3 fruit fly cellular contexts compared by ENCODE assay signal in the genomic region with DNA sequence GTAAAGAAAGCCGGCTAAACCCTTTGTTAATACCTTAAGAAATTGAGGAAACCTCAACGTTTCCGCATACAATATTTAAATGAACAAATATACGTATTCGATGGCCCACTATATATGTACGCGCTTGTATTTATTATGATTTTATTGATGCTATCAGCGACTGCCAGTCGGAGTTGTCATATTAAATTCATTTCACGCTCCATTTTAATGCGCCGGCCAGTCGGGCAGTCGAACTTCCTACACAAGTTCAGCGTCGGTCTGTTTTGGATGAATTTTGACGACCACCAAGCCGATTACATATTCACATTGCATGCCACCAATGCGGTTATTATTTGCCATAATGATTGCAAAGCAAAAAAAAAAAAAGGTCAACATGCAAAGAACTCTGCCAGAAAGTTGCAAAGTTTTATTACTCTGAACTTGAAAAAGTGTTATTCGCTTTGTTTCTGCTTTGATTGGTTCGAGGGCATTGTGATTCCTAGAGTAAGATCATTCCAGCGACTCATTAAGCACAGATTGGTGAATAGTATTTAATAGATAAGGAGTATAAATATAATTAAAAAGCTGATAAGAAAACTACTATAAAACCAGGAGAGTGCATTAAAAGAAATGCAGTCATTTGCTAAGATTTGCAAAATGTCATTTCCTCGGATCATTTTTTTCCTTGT.
TF ChIP-seq lines count a peak whose summit lies in the region.

Gene CG31606, plus strand, starts transcription at position 618 of the 668 bp plus-strand sequence.

- TF ChIP-seq CTCF in whole organism, embryonic (GFP tag; optimal IDR thresholded peaks at IDR 0.05; lab: Kevin White, UChicago): no peak

TF ChIP-seq in whole organism, embryonic, 481 proteins besides CTCF, POLR2A, EP300 and RAD21 (continues in another document):
- TF ChIP-seq B-H1 (GFP tag; IDR thresholded peaks at IDR 0.05; lab: Robert Waterston, UW) (no peak), Asciz (GFP tag; optimal IDR thresholded peaks at IDR 0.05; lab: Kevin White, UChicago) (no peak), bsh (GFP tag; optimal IDR thresholded peaks at IDR 0.05; lab: Kevin White, UChicago) (no peak), ac (GFP tag; optimal IDR thresholded peaks at IDR 0.05; lab: Kevin White, UChicago) (no peak), vvl (GFP tag; IDR thresholded peaks at IDR 0.05; lab: Robert Waterston, UW) (peak; percentile 58; the same call in 1 of the 2 replicates), Oaz (GFP tag; IDR thresholded peaks at IDR 0.05; lab: Robert Waterston, UW) (no peak), CG18619 (GFP tag; optimal IDR thresholded peaks at IDR 0.05; lab: Kevin White, UChicago) (no peak), CG2678 (tag; optimal IDR thresholded peaks at IDR 0.05; lab: Kevin White, UChicago) (no peak), phol (tag; optimal IDR thresholded peaks at IDR 0.05; lab: Kevin White, UChicago) (no peak), odd (GFP tag; optimal IDR thresholded peaks at IDR 0.05; lab: Kevin White, UChicago) (no peak), E2f1 (GFP tag; IDR thresholded peaks at IDR 0.05; lab: Robert Waterston, UW) (no peak), slbo (GFP tag; IDR thresholded peaks at IDR 0.05; lab: Robert Waterston, UW) (no peak), TFAM (GFP tag; optimal IDR thresholded peaks at IDR 0.05; lab: Kevin White, UChicago) (no peak), ind (GFP tag; optimal IDR thresholded peaks at IDR 0.05; lab: Kevin White, UChicago) (no peak), Abd-B (GFP tag; optimal IDR thresholded peaks at IDR 0.05; lab: Kevin White, UChicago) (no peak), Trl (optimal IDR thresholded peaks at IDR 0.05; lab: Kevin White, UChicago) (no peak), Trl (GFP tag; optimal IDR thresholded peaks at IDR 0.05; lab: Kevin White, UChicago) (no peak), corto (GFP tag; optimal IDR thresholded peaks at IDR 0.05; lab: Kevin White, UChicago) (no peak), H2.0 (GFP tag; IDR thresholded peaks at IDR 0.05; lab: Robert Waterston, UW) (no peak), Ets65A (GFP tag; lab: Kevin White, UChicago) (peak; percentile 24), bigmax (GFP tag; optimal IDR thresholded peaks at IDR 0.05; lab: Kevin White, UChicago) (no peak), Six4 (GFP tag; optimal IDR thresholded peaks at IDR 0.05; lab: Kevin White, UChicago) (no peak), Eip74EF (GFP tag; optimal IDR thresholded peaks at IDR 0.05; lab: Kevin White, UChicago) (peak in 1 of 2 experiments; percentile 75), chinmo (GFP tag; IDR thresholded peaks at IDR 0.05; lab: Robert Waterston, UW; ENCODE audit: partially characterized antibody) (0 out of 4 replicates have a peak, but pooled peaks have one; percentile 32), CG1792 (GFP tag; optimal IDR thresholded peaks at IDR 0.05; lab: Kevin White, UChicago) (no peak), CG7357 (GFP tag; IDR thresholded peaks at IDR 0.05; lab: Robert Waterston, UW) (no peak), CG12219 (GFP tag; optimal IDR thresholded peaks at IDR 0.05; lab: Kevin White, UChicago) (no peak), dysf (GFP tag; IDR thresholded peaks at IDR 0.05; lab: Robert Waterston, UW) (no peak)

TF ChIP-seq in whole organism, prepupa, 60 proteins besides CTCF, POLR2A, EP300 and RAD21:
- TF ChIP-seq salr (GFP tag; optimal IDR thresholded peaks at IDR 0.05; lab: Kevin White, UChicago) (no peak), net (GFP tag; optimal IDR thresholded peaks at IDR 0.05; lab: Kevin White, UChicago) (no peak), CG11294 (GFP tag; IDR thresholded peaks at IDR 0.05; lab: Robert Waterston, UW) (no peak), OdsH (GFP tag; optimal IDR thresholded peaks at IDR 0.05; lab: Kevin White, UChicago) (no peak), dac (GFP tag; optimal IDR thresholded peaks at IDR 0.05; lab: Kevin White, UChicago) (no peak), CG7368 (GFP tag; optimal IDR thresholded peaks at IDR 0.05; lab: Kevin White, UChicago) (no peak), Hr4 (GFP tag; optimal IDR thresholded peaks at IDR 0.05; lab: Kevin White, UChicago) (peak; percentile 32), acj6 (GFP tag; optimal IDR thresholded peaks at IDR 0.05; lab: Kevin White, UChicago) (no peak), Sox14 (GFP tag; optimal IDR thresholded peaks at IDR 0.05; lab: Kevin White, UChicago) (peak; percentile 6), Hr38 (GFP tag; optimal IDR thresholded peaks at IDR 0.05; lab: Kevin White, UChicago) (no peak), achi (GFP tag; optimal IDR thresholded peaks at IDR 0.05; lab: Kevin White, UChicago) (no peak), svp (GFP tag; lab: Kevin White, UChicago) (no peak), CG6276 (GFP tag; optimal IDR thresholded peaks at IDR 0.05; lab: Kevin White, UChicago) (peak; percentile 46), CG34406 (GFP tag; optimal IDR thresholded peaks at IDR 0.05; lab: Kevin White, UChicago) (no peak), CG16779 (tag; optimal IDR thresholded peaks at IDR 0.05; lab: Kevin White, UChicago) (no peak), Eip78C (GFP tag; lab: Kevin White, UChicago) (peak; percentile 47), CG32006 (GFP tag; optimal IDR thresholded peaks at IDR 0.05; lab: Kevin White, UChicago) (peak; percentile 56)

TF ChIP-seq in whole organism, pupa, 21 proteins besides CTCF, POLR2A, EP300 and RAD21:
- TF ChIP-seq Snoo (tag; optimal IDR thresholded peaks at IDR 0.05; lab: Kevin White, UChicago): no peak
- TF ChIP-seq CG15710 (tag; optimal IDR thresholded peaks at IDR 0.05; lab: Kevin White, UChicago): no peak
- no peak for TF ChIP-seq CG9948 (tag; optimal IDR thresholded peaks at IDR 0.05; lab: Kevin White, UChicago)
- TF ChIP-seq Ets98B (GFP tag; IDR thresholded peaks at IDR 0.05; lab: Robert Waterston, UW): no peak
- TF ChIP-seq CG14655 (GFP tag; optimal IDR thresholded peaks at IDR 0.05; lab: Kevin White, UChicago): peak; percentile 42
- peak; percentile 26 for TF ChIP-seq CG8301 (tag; optimal IDR thresholded peaks at IDR 0.05; lab: Kevin White, UChicago)
- TF ChIP-seq fd96Ca (GFP tag; IDR thresholded peaks at IDR 0.05; lab: Robert Waterston, UW): no peak
- TF ChIP-seq EcR (GFP tag; optimal IDR thresholded peaks at IDR 0.05; lab: Kevin White, UChicago): peak; percentile 50
